Worm (Caenorhabditis elegans) whole organism, L1 larva: ENCODE results near the gene C07B5.4.

Experiments
- ama-1 ChIP-seq: fragments of 150-350 bp; optimal IDR thresholded peaks from 2 replicates; lab custom pipeline; 2014
- dsc-1 ChIP-seq: sonication (generic microtip); optimal IDR thresholded peaks from 2 replicates; lab custom pipeline; 2016; ENCODE audit warnings: mild to moderate bottlenecking, missing genetic modification characterization, missing compliant biosample characterization
- elt-3 ChIP-seq, 6 experiments: fragments of 150-350 bp in 1 of 6; sonication (generic microtip); optimal IDR thresholded peaks; 2 replicates each; lab custom pipeline; 2017 to 2018; ENCODE audit warnings: missing biosample characterization in 6 of 6, missing genetic modification characterization in 6 of 6, inconsistent platforms in 1 of 6
- mdl-1 ChIP-seq, 2 experiments: fragments of 150-350 bp; optimal IDR thresholded peaks; 2 replicates each; lab custom pipeline; 2014 to 2017; ENCODE audit warnings: missing biosample characterization in 2 of 2, missing genetic modification characterization in 2 of 2, inconsistent platforms in 1 of 2
- nhr-237 ChIP-seq: fragments of 150-350 bp; optimal IDR thresholded peaks from 2 replicates; lab custom pipeline; 2014; ENCODE audit warnings: missing biosample characterization, missing genetic modification characterization
- nhr-28 ChIP-seq: fragments of 150-350 bp; optimal IDR thresholded peaks from 2 replicates; lab custom pipeline; 2014; ENCODE audit warnings: missing biosample characterization, missing genetic modification characterization
- rnt-1 ChIP-seq: sonication (generic microtip); optimal IDR thresholded peaks from 2 replicates; lab custom pipeline; 2016; ENCODE audit warnings: mild to moderate bottlenecking, missing genetic modification characterization, moderate library complexity, missing compliant biosample characterization

DNA sequence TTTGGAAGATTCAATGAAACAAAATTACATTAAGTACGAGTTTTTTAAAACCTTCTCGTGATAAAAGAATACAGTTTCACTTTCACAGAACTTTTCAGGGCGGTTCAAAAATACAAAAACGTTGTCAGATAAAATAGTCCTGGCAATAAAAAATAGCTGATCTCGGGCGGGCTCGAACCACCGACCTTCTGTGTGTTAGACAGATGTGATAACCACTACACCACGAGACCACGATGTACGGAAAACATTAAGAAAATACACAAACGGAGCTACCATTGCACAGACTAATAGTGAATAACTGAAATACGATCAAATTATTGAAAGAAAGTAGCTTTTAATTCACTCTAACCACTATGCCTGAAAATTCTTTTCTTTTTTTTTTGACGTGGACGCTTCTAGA lies 31.5 kb downstream of the C07B5.4 start:
- no peak for TF ChIP-seq ama-1
- no peak for TF ChIP-seq mdl-1 (tag; optimal IDR thresholded peaks at IDR 0.05; lab: Kevin White, UChicago)
- TF ChIP-seq elt-3 (tag; optimal IDR thresholded peaks at IDR 0.05; lab: Kevin White, UChicago), result no peak
- TF ChIP-seq dsc-1 (tag; lab: Kevin White, UChicago), result peak; percentile 7
- peak; percentile 56 for TF ChIP-seq rnt-1 (tag; lab: Kevin White, UChicago)
- no peak for TF ChIP-seq nhr-28 (tag; lab: Kevin White, UChicago)
- no peak for TF ChIP-seq nhr-237 (tag; lab: Kevin White, UChicago)
